Fruit fly (Drosophila melanogaster): ENCODE results near the gene RabX4.

The RabX4 gene

dm6 chr3R:24866976-24867375 is 38.8 kb upstream of the RabX4 start:
- no peak for TF ChIP-seq fd59A (GFP tag; optimal IDR thresholded peaks at IDR 0.05)
- no peak for TF ChIP-seq fkh (GFP tag; optimal IDR thresholded peaks at IDR 0.05)
- no peak for TF ChIP-seq CG11902 (GFP tag; optimal IDR thresholded peaks at IDR 0.05)
- TF ChIP-seq topi (GFP tag; optimal IDR thresholded peaks at IDR 0.05): no peak
- no peak for TF ChIP-seq Hr4 (GFP tag; optimal IDR thresholded peaks at IDR 0.05)
- no peak for TF ChIP-seq dsx (GFP tag; optimal IDR thresholded peaks at IDR 0.05; ENCODE audit: poor library complexity, severe bottlenecking)
- no peak for TF ChIP-seq net (GFP tag; optimal IDR thresholded peaks at IDR 0.05)
- no peak for TF ChIP-seq fd85E (GFP tag; optimal IDR thresholded peaks at IDR 0.05)
- no peak for TF ChIP-seq CG3032 (tag; optimal IDR thresholded peaks at IDR 0.05)
- TF ChIP-seq esn (GFP tag; optimal IDR thresholded peaks at IDR 0.05): no peak
- no peak for TF ChIP-seq Hr39 (GFP tag; optimal IDR thresholded peaks at IDR 0.05)
- TF ChIP-seq CG11762 (GFP tag; optimal IDR thresholded peaks at IDR 0.05; ENCODE audit: insufficient read depth): no peak
- TF ChIP-seq lz (GFP tag; optimal IDR thresholded peaks at IDR 0.05): no peak
- TF ChIP-seq svp (GFP tag): no peak
- no peak for TF ChIP-seq Eip93F (GFP tag; optimal IDR thresholded peaks at IDR 0.05)
- no peak for TF ChIP-seq Lpt (GFP tag; optimal IDR thresholded peaks at IDR 0.05)
- TF ChIP-seq CG34406 (GFP tag; optimal IDR thresholded peaks at IDR 0.05): no peak

- no peak for TF ChIP-seq Eip93F (GFP tag; optimal IDR thresholded peaks at IDR 0.05)
- peak; percentile 18 for TF ChIP-seq Ets96B (tag; optimal IDR thresholded peaks at IDR 0.05)
- peak; percentile 57 for TF ChIP-seq Eip78C (GFP tag)
- no peak for TF ChIP-seq Sox14 (GFP tag; optimal IDR thresholded peaks at IDR 0.05)
- peak; percentile 12; the same call in 1 of the 2 replicates for TF ChIP-seq CG15336 (GFP tag; IDR thresholded peaks at IDR 0.05)
- TF ChIP-seq svp (GFP tag): peak; percentile 65
- TF ChIP-seq eg (GFP tag; IDR thresholded peaks at IDR 0.05): 0 out of 3 replicates have a peak, but pooled peaks have one; percentile 29
Measured at dm6 chr3R:24864719-24865400, 36.7 kb upstream of the RabX4 start, which contains the start of the genes Srg1 and Elal. TSS of gene Srg1 (minus strand) at chr3R:24864732. TSS of gene Elal (plus strand) at chr3R:24865350.

- no peak for TF ChIP-seq CG8632 (GFP tag; optimal IDR thresholded peaks at IDR 0.05)
- TF ChIP-seq fd59A (GFP tag; optimal IDR thresholded peaks at IDR 0.05): no peak
- no peak for TF ChIP-seq Lpt (GFP tag; optimal IDR thresholded peaks at IDR 0.05)
- TF ChIP-seq net (GFP tag; optimal IDR thresholded peaks at IDR 0.05): no peak
- no peak for TF ChIP-seq svp (GFP tag)
- TF ChIP-seq vri (GFP tag; optimal IDR thresholded peaks at IDR 0.05): no peak
- no peak for TF ChIP-seq dac (GFP tag; optimal IDR thresholded peaks at IDR 0.05)
- TF ChIP-seq Ets96B (tag; optimal IDR thresholded peaks at IDR 0.05): no peak
- no peak for TF ChIP-seq CG3032 (tag; optimal IDR thresholded peaks at IDR 0.05)
- no peak for TF ChIP-seq CG32006 (GFP tag; optimal IDR thresholded peaks at IDR 0.05)
- no peak for TF ChIP-seq Smox (GFP tag; optimal IDR thresholded peaks at IDR 0.05)
- TF ChIP-seq Sox15 (GFP tag; optimal IDR thresholded peaks at IDR 0.05): no peak
- TF ChIP-seq CG7368 (GFP tag; optimal IDR thresholded peaks at IDR 0.05): no peak
- TF ChIP-seq ss (GFP tag; optimal IDR thresholded peaks at IDR 0.05): no peak
- no peak for TF ChIP-seq OdsH (GFP tag; optimal IDR thresholded peaks at IDR 0.05)
- no peak for TF ChIP-seq CG34406 (GFP tag; optimal IDR thresholded peaks at IDR 0.05)
- no peak for TF ChIP-seq Ets21C (GFP tag; optimal IDR thresholded peaks at IDR 0.05)
- TF ChIP-seq CG6808 (GFP tag; optimal IDR thresholded peaks at IDR 0.05): no peak
- TF ChIP-seq fkh (GFP tag; optimal IDR thresholded peaks at IDR 0.05): no peak
Measured at dm6 chr3R:24863894-24864293, 35.7 kb upstream of the RabX4 start.

dm6 chr3R:24862574-24863089 is 34.4 kb upstream of the RabX4 start, which contains the start of gene CG7016:
TSS of gene CG7016 (plus strand) at chr3R:24862931.
- TF ChIP-seq Sox15 (GFP tag; optimal IDR thresholded peaks at IDR 0.05) (no peak), svp (GFP tag) (peak; percentile 50), vri (GFP tag; optimal IDR thresholded peaks at IDR 0.05) (peak; percentile 48), fkh (GFP tag; optimal IDR thresholded peaks at IDR 0.05) (peak; percentile 31)

Measured in whole organism, prepupa.